Fruit fly (Drosophila melanogaster) whole organism, wandering third instar larva: Measurements from ENCODE around the gene woc.

ENCODE experiments used
- CG9705 ChIP-seq: fragments of 200-800 bp; sonication (Bioruptor generic); optimal IDR thresholded peaks from 2 replicates; lab custom pipeline; 2018; ENCODE audit warnings: missing biosample characterization, mild to moderate bottlenecking, missing genetic modification characterization
- CrebA ChIP-seq: fragments of 200-800 bp; sonication (Bioruptor generic); optimal IDR thresholded peaks from 2 replicates; lab custom pipeline; 2016; ENCODE audit warnings: missing biosample characterization, mild to moderate bottlenecking, missing genetic modification characterization, borderline replicate concordance
- Dfd ChIP-seq: fragments of >200 bp; optimal IDR thresholded peaks from 2 replicates; lab custom pipeline; 2017; ENCODE audit warnings: missing biosample characterization, missing genetic modification characterization
- Dif ChIP-seq: fragments of 200-275, 200-300 bp; sonication (Bioruptor generic); optimal IDR thresholded peaks from 2 replicates; lab custom pipeline; 2018; ENCODE audit warnings: missing biosample characterization, missing genetic modification characterization; ENCODE audit not compliant: partially characterized antibody
- HLH106 ChIP-seq: fragments of 200-800 bp; optimal IDR thresholded peaks from 3 replicates; lab custom pipeline; 2019; ENCODE audit warnings: missing biosample characterization, mild to moderate bottlenecking, missing genetic modification characterization, moderate library complexity
- Hnf4 ChIP-seq: fragments of 200-800 bp; sonication (Bioruptor generic); optimal IDR thresholded peaks from 2 replicates; lab custom pipeline; 2016; ENCODE audit warnings: missing biosample characterization, mild to moderate bottlenecking, missing genetic modification characterization
- Hr78 ChIP-seq: fragments of >200 bp; optimal IDR thresholded peaks from 2 replicates; lab custom pipeline; 2017; ENCODE audit warnings: missing biosample characterization, missing genetic modification characterization
- Hr83 ChIP-seq: fragments of 200-300 bp; sonication (Bioruptor generic); optimal IDR thresholded peaks from 2 replicates; lab custom pipeline; 2016; ENCODE audit warnings: missing biosample characterization, mild to moderate bottlenecking, missing genetic modification characterization, moderate library complexity; ENCODE audit not compliant: poor library complexity, severe bottlenecking
- Jra ChIP-seq: sonication (Bioruptor generic); optimal IDR thresholded peaks from 2 replicates; lab custom pipeline; 2016; ENCODE audit warnings: missing biosample characterization, missing genetic modification characterization
- Myc ChIP-seq: fragments of >200 bp; optimal IDR thresholded peaks from 2 replicates; lab custom pipeline; 2017
- N ChIP-seq: fragments of >200 bp; optimal IDR thresholded peaks from 2 replicates; lab custom pipeline; 2018; ENCODE audit warnings: missing biosample characterization, missing external identifiers, missing genetic modification characterization
- OdsH ChIP-seq: fragments of 200-800 bp; sonication (Bioruptor generic); optimal IDR thresholded peaks from 2 replicates; lab custom pipeline; 2016; ENCODE audit warnings: missing biosample characterization, mild to moderate bottlenecking, missing genetic modification characterization
- Rel ChIP-seq, 2 experiments: fragments of 200-800 bp; sonication (Bioruptor generic) in 1 of 2; optimal IDR thresholded peaks; 2 replicates in 1 of 2; 3 replicates in 1 of 2; lab custom pipeline; 2016 to 2019; ENCODE audit warnings: mild to moderate bottlenecking in 2 of 2, missing biosample characterization in 2 of 2, missing genetic modification characterization in 2 of 2, moderate library complexity in 1 of 2
- Vsx2 ChIP-seq: fragments of 200-300, 225-300 bp; sonication (Bioruptor generic); optimal IDR thresholded peaks from 2 replicates; lab custom pipeline; 2018; ENCODE audit warnings: missing biosample characterization, missing genetic modification characterization; ENCODE audit not compliant: partially characterized antibody
- br ChIP-seq: fragments of 200-800 bp; sonication (Bioruptor generic); optimal IDR thresholded peaks from 2 replicates; lab custom pipeline; 2016; ENCODE audit warnings: missing biosample characterization, missing genetic modification characterization
- brk ChIP-seq: fragments of 200-800 bp; sonication (Bioruptor generic); optimal IDR thresholded peaks from 2 replicates; lab custom pipeline; 2016; ENCODE audit warnings: missing biosample characterization, mild to moderate bottlenecking, missing genetic modification characterization
- dl ChIP-seq, 2 experiments: fragments of 175-275, 200-275 bp in 1 of 2; fragments of 200-275 bp in 1 of 2; sonication (Bioruptor generic); optimal IDR thresholded peaks; lab custom pipeline; 2018; ENCODE audit warnings: mild to moderate bottlenecking in 2 of 2, missing biosample characterization in 2 of 2, missing genetic modification characterization in 2 of 2, moderate library complexity in 2 of 2; ENCODE audit not compliant: partially characterized antibody in 2 of 2, insufficient read depth in 1 of 2
- dsf ChIP-seq: sonication (Bioruptor generic); optimal IDR thresholded peaks from 2 replicates; lab custom pipeline; 2016; ENCODE audit warnings: missing biosample characterization, missing genetic modification characterization, borderline replicate concordance
- ey ChIP-seq: fragments of 200-800 bp; sonication (Bioruptor generic); optimal IDR thresholded peaks from 2 replicates; lab custom pipeline; 2016; ENCODE audit warnings: missing biosample characterization, missing genetic modification characterization
- foxo ChIP-seq, 2 experiments: fragments of 200-800 bp; sonication (Bioruptor generic); optimal IDR thresholded peaks; 2 replicates in 1 of 2; 3 replicates in 1 of 2; lab custom pipeline; 2016 to 2017; ENCODE audit warnings: missing biosample characterization in 2 of 2, missing genetic modification characterization in 2 of 2
- fru ChIP-seq: fragments of 200-800 bp; sonication (Bioruptor generic); optimal IDR thresholded peaks from 3 replicates; lab custom pipeline; 2016; ENCODE audit warnings: missing biosample characterization, mild to moderate bottlenecking, missing genetic modification characterization
- h ChIP-seq: fragments of 200-800 bp; sonication (Bioruptor generic); optimal IDR thresholded peaks from 3 replicates; lab custom pipeline; 2016; ENCODE audit warnings: missing biosample characterization, mild to moderate bottlenecking, missing genetic modification characterization
- jim ChIP-seq: fragments of 175-275, 200-325 bp; sonication (Bioruptor generic); optimal IDR thresholded peaks from 2 replicates; lab custom pipeline; 2016; ENCODE audit warnings: missing biosample characterization, mild to moderate bottlenecking, missing genetic modification characterization
- pan ChIP-seq: fragments of >200 bp; optimal IDR thresholded peaks from 2 replicates; lab custom pipeline; 2017
- psq ChIP-seq: fragments of 200-800 bp; sonication (Bioruptor generic); optimal IDR thresholded peaks from 3 replicates; lab custom pipeline; 2017; ENCODE audit warnings: missing biosample characterization, mild to moderate bottlenecking, missing genetic modification characterization, moderate library complexity
- rgr ChIP-seq: fragments of 200-800 bp; sonication (Bioruptor generic); optimal IDR thresholded peaks from 3 replicates; lab custom pipeline; 2016; ENCODE audit warnings: missing biosample characterization, mild to moderate bottlenecking, missing genetic modification characterization
- sage ChIP-seq: fragments of 200-800 bp; sonication (Bioruptor generic); optimal IDR thresholded peaks from 2 replicates; lab custom pipeline; 2016; ENCODE audit warnings: missing biosample characterization, mild to moderate bottlenecking, missing genetic modification characterization
- woc ChIP-seq: sonication (Bioruptor generic); optimal IDR thresholded peaks from 2 replicates; lab custom pipeline; 2016; ENCODE audit warnings: missing biosample characterization, mild to moderate bottlenecking, missing genetic modification characterization

woc gene

dm6 chr3R:27222013-27222673, 41.7 kb downstream of the woc start:
- TF ChIP-seq h (GFP tag; lab: Kevin White, UChicago) (peak; percentile 23), HLH106 (tag; lab: Kevin White, UChicago) (peak; percentile 50), Hr78 (GFP tag; lab: Kevin White, UChicago) (no peak), fru (GFP tag; lab: Kevin White, UChicago) (peak; percentile 55), foxo (GFP tag; optimal IDR thresholded peaks at IDR 0.05; lab: Kevin White, UChicago) (peak in 1 of 2 experiments; percentile 58), Hnf4 (GFP tag; lab: Kevin White, UChicago) (peak; percentile 20), brk (no peak), OdsH (peak; percentile 15), CG9705 (GFP tag; lab: Kevin White, UChicago) (no peak), CrebA (GFP tag; lab: Kevin White, UChicago) (no peak), psq (GFP tag; lab: Kevin White, UChicago) (peak; percentile 2), sage (GFP tag; lab: Kevin White, UChicago) (no peak), Dfd (GFP tag; lab: Kevin White, UChicago) (no peak), rgr (GFP tag; lab: Kevin White, UChicago) (peak; percentile 1), woc (peak; percentile 75), pan (lab: Kevin White, UChicago) (no peak), ey (peak; percentile 25)

dm6 chr3R:27220829-27221463, 42.9 kb downstream of the woc start:
- peak; percentile 37 for TF ChIP-seq Dif
- TF ChIP-seq sage (GFP tag; lab: Kevin White, UChicago) = no peak
- peak; percentile 8 for TF ChIP-seq rgr (GFP tag; lab: Kevin White, UChicago)
- peak; percentile 77 for TF ChIP-seq woc
- TF ChIP-seq, all 38 proteins: peak for 3

dm6 chr3R:27218814-27219213, 45.0 kb downstream of the woc start:
- peak; percentile 11 for TF ChIP-seq Dif
- no peak for TF ChIP-seq Hr83 (GFP tag; lab: Kevin White, UChicago)
- TF ChIP-seq Rel (GFP tag; optimal IDR thresholded peaks at IDR 0.05; lab: Kevin White, UChicago) = no peak
- no peak for TF ChIP-seq Rel (tag; optimal IDR thresholded peaks at IDR 0.05; lab: Kevin White, UChicago)
- no peak for TF ChIP-seq fru (GFP tag; lab: Kevin White, UChicago)
- no peak for TF ChIP-seq sage (GFP tag; lab: Kevin White, UChicago)
- TF ChIP-seq woc = peak; percentile 74
- no peak for TF ChIP-seq br (GFP tag; lab: Kevin White, UChicago)
- no peak for TF ChIP-seq rgr (GFP tag; lab: Kevin White, UChicago)
- TF ChIP-seq brk = no peak
- no peak for TF ChIP-seq foxo (GFP tag; optimal IDR thresholded peaks at IDR 0.05; lab: Kevin White, UChicago)
- no peak for TF ChIP-seq Myc (lab: Kevin White, UChicago)
- TF ChIP-seq jim (GFP tag; lab: Kevin White, UChicago) = no peak
- no peak for TF ChIP-seq h (GFP tag; lab: Kevin White, UChicago)
- TF ChIP-seq N (GFP tag; lab: Kevin White, UChicago) = no peak
- TF ChIP-seq Vsx2 (GFP tag; lab: Kevin White, UChicago) = peak; percentile 27
- TF ChIP-seq CrebA (GFP tag; lab: Kevin White, UChicago) = no peak
- TF ChIP-seq dsf (GFP tag; lab: Kevin White, UChicago) = no peak
- no peak for TF ChIP-seq ey
- TF ChIP-seq Jra (GFP tag; lab: Kevin White, UChicago) = no peak

- TF ChIP-seq Hr83 (GFP tag; lab: Kevin White, UChicago) (no peak), foxo (GFP tag; optimal IDR thresholded peaks at IDR 0.05; lab: Kevin White, UChicago) (no peak), Jra (GFP tag; lab: Kevin White, UChicago) (no peak), CG9705 (GFP tag; lab: Kevin White, UChicago) (no peak), dsf (GFP tag; lab: Kevin White, UChicago) (no peak), psq (GFP tag; lab: Kevin White, UChicago) (no peak), dl (GFP tag; optimal IDR thresholded peaks at IDR 0.05; lab: Kevin White, UChicago; ENCODE audit: insufficient read depth in 1 of 2, partially characterized antibody in 2 of 2) (no peak), OdsH (no peak), Rel (GFP tag; optimal IDR thresholded peaks at IDR 0.05; lab: Kevin White, UChicago) (no peak), Rel (tag; optimal IDR thresholded peaks at IDR 0.05; lab: Kevin White, UChicago) (no peak), Dif (no peak)
- TF ChIP-seq, all 38 proteins: peak for 0
These were observed 45.6 kb downstream of the woc start for dm6 chr3R:27218288-27218687.
